Fruit fly (Drosophila melanogaster) whole organism, embryonic: ENCODE results near the gene Cpr11A.

Source experiments
- Adf1 ChIP-seq: fragments of 200-800 bp; sonication (Bioruptor generic); IDR thresholded peaks from 2 replicates; pipeline ENCODE4 v1.3.6; 2022; ENCODE audit warnings: missing biosample characterization, missing genetic modification characterization
- Asciz ChIP-seq: fragments of 200-800 bp; sonication (Bioruptor generic); optimal IDR thresholded peaks from 2 replicates; lab custom pipeline; 2017; ENCODE audit warnings: missing biosample characterization, mild to moderate bottlenecking, missing genetic modification characterization, missing genetic modification reagents
- Atf3 ChIP-seq: fragments of 200-800 bp; sonication (Bioruptor generic); optimal IDR thresholded peaks from 3 replicates; lab custom pipeline; 2016; ENCODE audit warnings: missing biosample characterization, missing genetic modification characterization
- B-H1 ChIP-seq: fragments of 200-800 bp; sonication (Bioruptor generic); IDR thresholded peaks from 3 replicates; pipeline ENCODE4 v1.3.6; 2022; ENCODE audit warnings: missing biosample characterization, missing genetic modification characterization
- CG10267 ChIP-seq: fragments of 200-800 bp; sonication (Bioruptor generic); optimal IDR thresholded peaks from 2 replicates; lab custom pipeline; 2018; ENCODE audit warnings: missing biosample characterization, mild to moderate bottlenecking, missing genetic modification characterization, moderate library complexity
- CG12219 ChIP-seq: fragments of 200-800 bp; sonication (Bioruptor generic); optimal IDR thresholded peaks from 3 replicates; lab custom pipeline; 2018; ENCODE audit warnings: missing biosample characterization, mild to moderate bottlenecking, missing genetic modification characterization
- CG14441 ChIP-seq: fragments of 200-800 bp; sonication (Bioruptor generic); IDR thresholded peaks from 2 replicates; pipeline ENCODE4 v1.3.6; 2022; ENCODE audit warnings: missing biosample characterization, missing genetic modification characterization
- CG15011 ChIP-seq: fragments of 200-800 bp; sonication (Bioruptor generic); optimal IDR thresholded peaks from 3 replicates; lab custom pipeline; 2018; ENCODE audit warnings: missing biosample characterization, mild to moderate bottlenecking, missing genetic modification characterization
- CG1602 ChIP-seq: fragments of 200-800 bp; sonication (Bioruptor generic); optimal IDR thresholded peaks from 3 replicates; lab custom pipeline; 2016; ENCODE audit warnings: missing biosample characterization, missing genetic modification characterization
- CG18262 ChIP-seq: fragments of 200-800 bp; optimal IDR thresholded peaks from 3 replicates; lab custom pipeline; 2019; ENCODE audit warnings: missing biosample characterization, mild to moderate bottlenecking, missing genetic modification characterization, moderate library complexity
- CG31365 ChIP-seq: fragments of 200-800 bp; sonication (Bioruptor generic); optimal IDR thresholded peaks from 2 replicates; lab custom pipeline; 2018; ENCODE audit warnings: missing biosample characterization, mild to moderate bottlenecking, missing genetic modification characterization
- CG42726 ChIP-seq: fragments of 200-800 bp; sonication (Bioruptor generic); IDR thresholded peaks from 2 replicates; pipeline ENCODE4 v1.3.6; 2022; ENCODE audit warnings: missing biosample characterization, missing genetic modification characterization; ENCODE audit not compliant: partially characterized antibody
- CG4404 ChIP-seq: fragments of 200-800 bp; sonication (Bioruptor generic); IDR thresholded peaks from 2 replicates; pipeline ENCODE4 v1.3.6; 2022; ENCODE audit warnings: missing biosample characterization, missing genetic modification characterization
- CG4707 ChIP-seq: fragments of 200-800 bp; sonication (Bioruptor generic); optimal IDR thresholded peaks from 2 replicates; lab custom pipeline; 2018; ENCODE audit warnings: missing biosample characterization, mild to moderate bottlenecking, missing genetic modification characterization, moderate library complexity
- CG6854 ChIP-seq: fragments of 200-800 bp; sonication (Bioruptor generic); optimal IDR thresholded peaks from 3 replicates; lab custom pipeline; 2017; ENCODE audit warnings: missing biosample characterization, mild to moderate bottlenecking, missing genetic modification characterization
- D19B ChIP-seq: fragments of 200-800 bp; sonication (Bioruptor generic); optimal IDR thresholded peaks from 2 replicates; lab custom pipeline; 2017; ENCODE audit warnings: missing biosample characterization, mild to moderate bottlenecking, missing genetic modification characterization
- Deaf1 ChIP-seq: fragments of 200-800 bp; optimal IDR thresholded peaks from 3 replicates; lab custom pipeline; 2019; ENCODE audit warnings: missing biosample characterization, mild to moderate bottlenecking, missing genetic modification characterization, moderate library complexity
- E2f1 ChIP-seq: fragments of 200-800 bp; sonication (Bioruptor generic); IDR thresholded peaks from 2 replicates; pipeline ENCODE4 v1.3.6; 2022; ENCODE audit warnings: missing biosample characterization, missing genetic modification characterization
- Fer2 ChIP-seq: fragments of 200-800 bp; sonication (Bioruptor generic); optimal IDR thresholded peaks from 2 replicates; lab custom pipeline; 2018; ENCODE audit warnings: missing biosample characterization, mild to moderate bottlenecking, missing genetic modification characterization, moderate library complexity
- Hr51 ChIP-seq, 2 experiments: fragments of 200-800 bp; sonication (Bioruptor generic); optimal IDR thresholded peaks; 2 replicates in 1 of 2; 3 replicates in 1 of 2; lab custom pipeline; 2016 to 2018; ENCODE audit warnings: missing biosample characterization in 2 of 2, missing genetic modification characterization in 2 of 2, mild to moderate bottlenecking in 1 of 2, moderate library complexity in 1 of 2
- Lpt ChIP-seq: fragments of >200 bp; optimal IDR thresholded peaks from 2 replicates; lab custom pipeline; 2018; ENCODE audit warnings: missing biosample characterization, missing genetic modification characterization
- Neu2 ChIP-seq: fragments of 200-800 bp; sonication (Bioruptor generic); optimal IDR thresholded peaks from 3 replicates; lab custom pipeline; 2016; ENCODE audit warnings: missing biosample characterization, missing genetic modification characterization, borderline replicate concordance
- Scr ChIP-seq: fragments of 200-800 bp; sonication (Bioruptor generic); IDR thresholded peaks from 2 replicates; pipeline ENCODE4 v1.3.6; 2022; ENCODE audit warnings: missing biosample characterization, missing genetic modification characterization; ENCODE audit not compliant: partially characterized antibody
- Sin3A ChIP-seq: fragments of >200 bp; optimal IDR thresholded peaks from 2 replicates; lab custom pipeline; 2018
- Sry-β ChIP-seq: fragments of 200-800 bp; sonication (Bioruptor generic); optimal IDR thresholded peaks from 2 replicates; lab custom pipeline; 2018; ENCODE audit warnings: missing biosample characterization, mild to moderate bottlenecking, missing genetic modification characterization, moderate library complexity
- abd-A ChIP-seq: fragments of 200-800 bp; sonication (Bioruptor generic); optimal IDR thresholded peaks from 3 replicates; lab custom pipeline; 2019; ENCODE audit warnings: missing biosample characterization, mild to moderate bottlenecking, missing genetic modification characterization, moderate library complexity
- az2 ChIP-seq: fragments of 200-800 bp; sonication (Bioruptor generic); optimal IDR thresholded peaks from 3 replicates; lab custom pipeline; 2016; ENCODE audit warnings: missing biosample characterization, missing genetic modification characterization
- bowl ChIP-seq: fragments of 200-800 bp; sonication (Bioruptor generic); IDR thresholded peaks from 2 replicates; pipeline ENCODE4 v1.3.6; 2022; ENCODE audit warnings: missing biosample characterization, missing genetic modification characterization
- bsh ChIP-seq, 2 experiments: fragments of 200-800 bp; sonication (Bioruptor generic); optimal IDR thresholded peaks; 2 replicates each; lab custom pipeline; 2017 to 2018; ENCODE audit warnings: mild to moderate bottlenecking in 2 of 2, missing biosample characterization in 2 of 2, missing genetic modification characterization in 2 of 2, moderate library complexity in 1 of 2
- chn ChIP-seq: fragments of 200-800 bp; sonication (Bioruptor generic); optimal IDR thresholded peaks from 2 replicates; lab custom pipeline; 2016; ENCODE audit warnings: missing biosample characterization, missing genetic modification characterization
- crp ChIP-seq, 2 experiments: fragments of 200-800 bp; sonication (Bioruptor generic); optimal IDR thresholded peaks; 2 replicates in 1 of 2; 3 replicates in 1 of 2; lab custom pipeline; 2017; ENCODE audit warnings: missing biosample characterization in 2 of 2, missing genetic modification characterization in 2 of 2, mild to moderate bottlenecking in 1 of 2, moderate library complexity in 1 of 2
- danr ChIP-seq: fragments of 200-800 bp; sonication (Bioruptor generic); IDR thresholded peaks from 2 replicates; pipeline ENCODE4 v1.3.6; 2022; ENCODE audit warnings: missing biosample characterization, missing genetic modification characterization
- dati ChIP-seq: fragments of 200-800 bp; sonication (Bioruptor generic); IDR thresholded peaks from 2 replicates; pipeline ENCODE4 v1.3.6; 2022; ENCODE audit warnings: missing biosample characterization, missing genetic modification characterization
- disco-r ChIP-seq: fragments of 200-800 bp; sonication (Bioruptor generic); optimal IDR thresholded peaks from 2 replicates; lab custom pipeline; 2016; ENCODE audit warnings: missing biosample characterization, missing genetic modification characterization
- ems ChIP-seq: fragments of 200-800 bp; sonication (Bioruptor generic); optimal IDR thresholded peaks from 3 replicates; lab custom pipeline; 2016; ENCODE audit warnings: missing biosample characterization, missing genetic modification characterization
- eyg ChIP-seq: fragments of 200-800 bp; sonication (Bioruptor generic); optimal IDR thresholded peaks from 3 replicates; lab custom pipeline; 2016; ENCODE audit warnings: missing biosample characterization, missing genetic modification characterization
- gt ChIP-seq: fragments of 200-800 bp; sonication (Bioruptor generic); IDR thresholded peaks from 2 replicates; pipeline ENCODE4 v1.3.6; 2022; ENCODE audit warnings: missing biosample characterization, missing genetic modification characterization
- hbn ChIP-seq: fragments of 200-800 bp; sonication (Bioruptor generic); IDR thresholded peaks from 2 replicates; pipeline ENCODE4 v1.3.6; 2022; ENCODE audit warnings: missing biosample characterization, missing genetic modification characterization; ENCODE audit not compliant: partially characterized antibody
- ind ChIP-seq: fragments of 200-800 bp; sonication (Bioruptor generic); optimal IDR thresholded peaks from 3 replicates; lab custom pipeline; 2016; ENCODE audit warnings: missing biosample characterization, missing genetic modification characterization
- insv ChIP-seq, 2 experiments: fragments of 200-800 bp; sonication (Bioruptor generic); optimal IDR thresholded peaks; 3 replicates each; lab custom pipeline; 2016 to 2018; ENCODE audit warnings: missing biosample characterization in 2 of 2, missing genetic modification characterization in 2 of 2
- jigr1 ChIP-seq: fragments of 200-800 bp; sonication (Bioruptor generic); IDR thresholded peaks from 3 replicates; pipeline ENCODE4 v1.3.6; 2022; ENCODE audit warnings: missing biosample characterization, missing genetic modification characterization
- lmd ChIP-seq: fragments of 200-800 bp; sonication (Bioruptor generic); IDR thresholded peaks from 2 replicates; pipeline ENCODE4 v1.3.6; 2022; ENCODE audit warnings: missing biosample characterization, missing genetic modification characterization
- nerfin-1 ChIP-seq: fragments of 200-800 bp; sonication (Bioruptor generic); optimal IDR thresholded peaks from 3 replicates; lab custom pipeline; 2019; ENCODE audit warnings: missing biosample characterization, mild to moderate bottlenecking, missing genetic modification characterization, moderate library complexity
- nmo ChIP-seq: fragments of 200-800 bp; sonication (Bioruptor generic); optimal IDR thresholded peaks from 2 replicates; lab custom pipeline; 2018; ENCODE audit warnings: missing biosample characterization, mild to moderate bottlenecking, missing genetic modification characterization, moderate library complexity
- pb ChIP-seq: fragments of 200-800 bp; sonication (Bioruptor generic); optimal IDR thresholded peaks from 3 replicates; lab custom pipeline; 2016; ENCODE audit warnings: missing biosample characterization, missing genetic modification characterization
- sens-2 ChIP-seq: fragments of 200-800 bp; sonication (Bioruptor generic); IDR thresholded peaks from 2 replicates; pipeline ENCODE4 v1.3.6; 2022; ENCODE audit warnings: missing biosample characterization, missing genetic modification characterization
- shn ChIP-seq: fragments of 200-800 bp; sonication (Bioruptor generic); optimal IDR thresholded peaks from 3 replicates; lab custom pipeline; 2016; ENCODE audit warnings: missing biosample characterization, missing genetic modification characterization
- unc-4 ChIP-seq: fragments of 200-800 bp; sonication (Bioruptor generic); IDR thresholded peaks from 2 replicates; pipeline ENCODE4 v1.3.6; 2022; ENCODE audit warnings: missing biosample characterization, missing genetic modification characterization; ENCODE audit not compliant: partially characterized antibody
- vvl ChIP-seq: fragments of 200-800 bp; sonication (Bioruptor generic); IDR thresholded peaks from 2 replicates; pipeline ENCODE4 v1.3.6; 2022; ENCODE audit warnings: missing biosample characterization, missing genetic modification characterization
- wor ChIP-seq: fragments of 200-800 bp; sonication (Bioruptor generic); IDR thresholded peaks from 2 replicates; pipeline ENCODE4 v1.3.6; 2022; ENCODE audit warnings: missing biosample characterization, missing genetic modification characterization

Cpr11A gene

DNA sequence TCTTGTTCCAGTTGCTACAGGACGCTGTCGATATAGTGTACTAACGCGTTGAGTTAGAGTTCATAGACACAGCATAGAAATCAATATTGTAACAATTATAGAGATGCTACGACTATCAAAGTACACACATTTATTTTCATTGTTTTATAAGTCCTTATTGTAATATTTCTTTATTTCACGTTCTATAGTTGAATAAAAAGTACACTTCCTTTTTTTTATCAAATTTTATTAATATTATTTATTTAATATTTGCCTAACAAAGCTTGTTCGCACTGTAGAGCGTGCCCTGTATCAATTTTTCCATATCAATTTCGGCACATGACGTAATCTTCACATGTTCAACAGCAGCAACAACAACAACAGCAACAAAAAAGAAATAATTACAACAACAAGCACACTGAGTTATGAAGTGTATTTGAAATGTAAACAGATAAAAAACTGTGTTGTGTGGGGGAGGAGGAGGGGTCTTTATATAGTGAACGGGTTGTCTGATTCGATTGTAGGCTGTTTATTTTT, 12.8 kb upstream of the Cpr11A start (continued):
- TF ChIP-seq CG4404 (peak; percentile 61; the same call in 1 of the 2 replicates), CG6854 (GFP tag; lab: Kevin White, UChicago) (peak; percentile 71), B-H1 (GFP tag; lab: Robert Waterston, UW) (peak; percentile 66), Atf3 (no peak), bowl (GFP tag; lab: Robert Waterston, UW) (no peak), CG10267 (tag; lab: Kevin White, UChicago) (peak; percentile 72), jigr1 (no peak; the same call in 2 of the 3 replicates), crp (GFP tag; optimal IDR thresholded peaks at IDR 0.05; lab: Kevin White, UChicago) (no peak), dati (GFP tag; lab: Robert Waterston, UW) (no peak), vvl (GFP tag; lab: Robert Waterston, UW) (peak; percentile 80), Deaf1 (tag; lab: Kevin White, UChicago) (peak; percentile 70), nmo (GFP tag; lab: Kevin White, UChicago) (peak; percentile 89), wor (GFP tag; lab: Robert Waterston, UW) (peak; percentile 56), Fer2 (tag; lab: Kevin White, UChicago) (peak; percentile 63), Adf1 (GFP tag; lab: Robert Waterston, UW) (peak; percentile 31; the same call in 1 of the 2 replicates), unc-4 (no peak), D19B (GFP tag; lab: Kevin White, UChicago) (peak; percentile 18), sens-2 (GFP tag; lab: Robert Waterston, UW) (peak; percentile 47; the same call in 1 of the 2 replicates), Neu2 (GFP tag; lab: Kevin White, UChicago) (no peak), CG4707 (GFP tag; lab: Kevin White, UChicago) (no peak), abd-A (tag; lab: Kevin White, UChicago) (peak; percentile 81), CG31365 (tag; lab: Kevin White, UChicago) (no peak), nerfin-1 (peak; percentile 66), ind (GFP tag; lab: Kevin White, UChicago) (peak; percentile 79), pb (no peak), gt (GFP tag; lab: Robert Waterston, UW) (peak; percentile 37; the same call in 1 of the 2 replicates), eyg (GFP tag; lab: Kevin White, UChicago) (no peak), E2f1 (GFP tag; lab: Robert Waterston, UW) (peak; percentile 81), Lpt (GFP tag; lab: Kevin White, UChicago) (no peak), disco-r (no peak), Sin3A (no peak), CG14441 (GFP tag; lab: Robert Waterston, UW) (peak; percentile 76), chn (GFP tag; lab: Kevin White, UChicago) (peak; percentile 7), danr (peak; percentile 57), CG12219 (GFP tag; lab: Kevin White, UChicago) (peak; percentile 37), hbn (GFP tag; lab: Robert Waterston, UW) (no peak), bsh (GFP tag; optimal IDR thresholded peaks at IDR 0.05; lab: Kevin White, UChicago) (peak in 1 of 2 experiments; percentile 80), CG42726 (GFP tag; lab: Robert Waterston, UW) (no peak), shn (GFP tag; lab: Kevin White, UChicago) (no peak), CG15011 (GFP tag; lab: Kevin White, UChicago) (no peak), az2 (peak; percentile 64), Hr51 (GFP tag; optimal IDR thresholded peaks at IDR 0.05; lab: Kevin White, UChicago) (peak in 1 of 2 experiments; percentile 89), CG18262 (tag; lab: Kevin White, UChicago) (peak; percentile 85), Asciz (GFP tag; lab: Kevin White, UChicago) (peak; percentile 72), Scr (no peak), insv (GFP tag; optimal IDR thresholded peaks at IDR 0.05; lab: Kevin White, UChicago) (peak in 1 of 2 experiments; percentile 58), ems (peak; percentile 16), CG1602 (peak; percentile 48), lmd (GFP tag; lab: Robert Waterston, UW) (peak; percentile 78), Sry-β (GFP tag; lab: Kevin White, UChicago) (no peak)
